Fruit fly (Drosophila melanogaster) whole organism, embryonic: ENCODE results near the gene Gk1.

Source experiments
- Atf-2 ChIP-seq: fragments of 200-800 bp; sonication (Bioruptor generic); optimal IDR thresholded peaks from 2 replicates; lab custom pipeline; 2016; ENCODE audit warnings: missing biosample characterization, missing genetic modification characterization
- CG10366 ChIP-seq: fragments of 200-800 bp; sonication (Bioruptor generic); IDR thresholded peaks from 2 replicates; pipeline ENCODE4 v1.3.6; 2022; ENCODE audit warnings: missing biosample characterization, missing genetic modification characterization
- CG11085 ChIP-seq: fragments of 200-800 bp; sonication (Bioruptor generic); IDR thresholded peaks from 2 replicates; pipeline ENCODE4 v1.3.6; 2022; ENCODE audit warnings: missing biosample characterization, missing genetic modification characterization
- CG11456 ChIP-seq: fragments of 200-800 bp; sonication (Bioruptor generic); IDR thresholded peaks from 3 replicates; pipeline ENCODE4 v1.3.6; 2022; ENCODE audit warnings: missing biosample characterization, missing genetic modification characterization
- CG11696 ChIP-seq: fragments of 200-800 bp; sonication (Bioruptor generic); IDR thresholded peaks from 2 replicates; pipeline ENCODE4 v1.3.6; 2022; ENCODE audit warnings: missing biosample characterization, missing genetic modification characterization
- CG12769 ChIP-seq: fragments of 200-800 bp; sonication (Bioruptor generic); optimal IDR thresholded peaks from 2 replicates; lab custom pipeline; 2019; ENCODE audit warnings: missing biosample characterization, mild to moderate bottlenecking, missing genetic modification characterization, moderate library complexity
- CG13775 ChIP-seq: fragments of 200-800 bp; sonication (Bioruptor generic); optimal IDR thresholded peaks from 3 replicates; lab custom pipeline; 2017; ENCODE audit warnings: missing biosample characterization, mild to moderate bottlenecking, missing genetic modification characterization
- CG14441 ChIP-seq: fragments of 200-800 bp; sonication (Bioruptor generic); IDR thresholded peaks from 2 replicates; pipeline ENCODE4 v1.3.6; 2022; ENCODE audit warnings: missing biosample characterization, missing genetic modification characterization
- CG17612 ChIP-seq: fragments of 200-800 bp; sonication (Bioruptor generic); IDR thresholded peaks from 2 replicates; pipeline ENCODE4 v1.3.6; 2022; ENCODE audit warnings: missing biosample characterization, missing genetic modification characterization
- CG18262 ChIP-seq: fragments of 200-800 bp; optimal IDR thresholded peaks from 3 replicates; lab custom pipeline; 2019; ENCODE audit warnings: missing biosample characterization, mild to moderate bottlenecking, missing genetic modification characterization, moderate library complexity
- CG1832 ChIP-seq: fragments of 200-800 bp; sonication (Bioruptor generic); optimal IDR thresholded peaks from 2 replicates; lab custom pipeline; 2017; ENCODE audit warnings: missing biosample characterization, mild to moderate bottlenecking, missing genetic modification characterization, inconsistent platforms
- CG18599 ChIP-seq: fragments of 200-800 bp; sonication (Bioruptor generic); optimal IDR thresholded peaks from 3 replicates; lab custom pipeline; 2017; ENCODE audit warnings: missing biosample characterization, missing genetic modification characterization, mild to moderate bottlenecking, moderate library complexity, missing genetic modification reagents
- CG31224 ChIP-seq: fragments of 200-800 bp; sonication (Bioruptor generic); IDR thresholded peaks from 2 replicates; pipeline ENCODE4 v1.3.6; 2022; ENCODE audit warnings: missing biosample characterization, missing genetic modification characterization
- CG33213 ChIP-seq: fragments of 200-800 bp; sonication (Bioruptor generic); optimal IDR thresholded peaks from 3 replicates; lab custom pipeline; 2016; ENCODE audit warnings: missing biosample characterization, missing genetic modification characterization
- CG6175 ChIP-seq: fragments of 200-800 bp; sonication (Bioruptor generic); IDR thresholded peaks from 3 replicates; pipeline ENCODE4 v1.3.6; 2022; ENCODE audit warnings: missing biosample characterization, missing genetic modification characterization
- CG7745 ChIP-seq: fragments of 200-800 bp; sonication (Bioruptor generic); optimal IDR thresholded peaks from 2 replicates; lab custom pipeline; 2018; ENCODE audit warnings: missing biosample characterization, mild to moderate bottlenecking, missing genetic modification characterization, moderate library complexity
- CG7839 ChIP-seq: fragments of 200-800 bp; sonication (Bioruptor generic); optimal IDR thresholded peaks from 3 replicates; lab custom pipeline; 2018; ENCODE audit warnings: missing biosample characterization, mild to moderate bottlenecking, missing genetic modification characterization, moderate library complexity
- CG8281 ChIP-seq: fragments of 200-800 bp; sonication (Bioruptor generic); optimal IDR thresholded peaks from 2 replicates; lab custom pipeline; 2018; ENCODE audit warnings: missing biosample characterization, mild to moderate bottlenecking, missing genetic modification characterization, moderate library complexity
- CG8290 ChIP-seq, 3 experiments: fragments of 200-800 bp; sonication (Bioruptor generic); optimal IDR thresholded peaks; 2 replicates each; lab custom pipeline; 2016 to 2019; ENCODE audit warnings: missing biosample characterization in 3 of 3, missing genetic modification characterization in 3 of 3, mild to moderate bottlenecking in 2 of 3, moderate library complexity in 1 of 3
- CG8944 ChIP-seq: fragments of 200-800 bp; sonication (Bioruptor generic); optimal IDR thresholded peaks from 3 replicates; lab custom pipeline; 2016; ENCODE audit warnings: missing biosample characterization, missing genetic modification characterization
- CG9437 ChIP-seq: fragments of 200-800 bp; sonication (Bioruptor generic); optimal IDR thresholded peaks from 2 replicates; lab custom pipeline; 2018; ENCODE audit warnings: missing biosample characterization, mild to moderate bottlenecking, missing genetic modification characterization
- CG9609 ChIP-seq: fragments of 200-800 bp; sonication (Bioruptor generic); optimal IDR thresholded peaks from 3 replicates; lab custom pipeline; 2016; ENCODE audit warnings: missing biosample characterization, missing genetic modification characterization
- D19A ChIP-seq: fragments of 200-800 bp; optimal IDR thresholded peaks from 3 replicates; lab custom pipeline; 2019; ENCODE audit warnings: missing biosample characterization, mild to moderate bottlenecking, missing genetic modification characterization, moderate library complexity
- Deaf1 ChIP-seq: fragments of 200-800 bp; optimal IDR thresholded peaks from 3 replicates; lab custom pipeline; 2019; ENCODE audit warnings: missing biosample characterization, mild to moderate bottlenecking, missing genetic modification characterization, moderate library complexity
- E2f1 ChIP-seq: fragments of 200-800 bp; sonication (Bioruptor generic); IDR thresholded peaks from 2 replicates; pipeline ENCODE4 v1.3.6; 2022; ENCODE audit warnings: missing biosample characterization, missing genetic modification characterization
- Eip74EF ChIP-seq, 2 experiments: fragments of 200-800 bp in 1 of 2; fragments of >200 bp in 1 of 2; sonication (Bioruptor generic) in 1 of 2; optimal IDR thresholded peaks; 2 replicates each; lab custom pipeline; 2017 to 2019; ENCODE audit warnings: missing biosample characterization in 2 of 2, missing genetic modification characterization in 2 of 2, mild to moderate bottlenecking in 1 of 2, moderate library complexity in 1 of 2
- Elba2 ChIP-seq: fragments of 200-800 bp; sonication (Bioruptor generic); optimal IDR thresholded peaks from 3 replicates; lab custom pipeline; 2016; ENCODE audit warnings: missing biosample characterization, missing genetic modification characterization
- Hr51 ChIP-seq, 2 experiments: fragments of 200-800 bp; sonication (Bioruptor generic); optimal IDR thresholded peaks; 2 replicates in 1 of 2; 3 replicates in 1 of 2; lab custom pipeline; 2016 to 2018; ENCODE audit warnings: missing biosample characterization in 2 of 2, missing genetic modification characterization in 2 of 2, mild to moderate bottlenecking in 1 of 2, moderate library complexity in 1 of 2
- MESR4 ChIP-seq: fragments of 200-800 bp; sonication (Bioruptor generic); optimal IDR thresholded peaks from 2 replicates; lab custom pipeline; 2018; ENCODE audit warnings: missing biosample characterization, mild to moderate bottlenecking, missing genetic modification characterization, moderate library complexity
- Mad ChIP-seq: fragments of 200-800 bp; sonication (Bioruptor generic); optimal IDR thresholded peaks from 2 replicates; lab custom pipeline; 2016; ENCODE audit warnings: missing biosample characterization, missing genetic modification characterization
- Max ChIP-seq: fragments of 200-800 bp; sonication (Bioruptor generic); optimal IDR thresholded peaks from 2 replicates; lab custom pipeline; 2016; ENCODE audit warnings: missing biosample characterization, mild to moderate bottlenecking, missing genetic modification characterization
- Meics ChIP-seq: fragments of 200-800 bp; sonication (Bioruptor generic); optimal IDR thresholded peaks from 2 replicates; lab custom pipeline; 2017; ENCODE audit warnings: missing biosample characterization, mild to moderate bottlenecking, missing genetic modification characterization
- Neu2 ChIP-seq: fragments of 200-800 bp; sonication (Bioruptor generic); optimal IDR thresholded peaks from 3 replicates; lab custom pipeline; 2016; ENCODE audit warnings: missing biosample characterization, missing genetic modification characterization, borderline replicate concordance
- Ptx1 ChIP-seq: fragments of 200-800 bp; sonication (Bioruptor generic); IDR thresholded peaks from 2 replicates; pipeline ENCODE4 v1.3.6; 2022; ENCODE audit warnings: missing biosample characterization, missing genetic modification characterization
- TFAM ChIP-seq: fragments of 200-800 bp; sonication (Bioruptor generic); optimal IDR thresholded peaks from 2 replicates; lab custom pipeline; 2017; ENCODE audit warnings: missing biosample characterization, missing genetic modification characterization, inconsistent platforms
- Trl ChIP-seq, 3 experiments: fragments of >200 bp in 2 of 3; fragments of 200-800 bp in 1 of 3; sonication (Bioruptor generic) in 1 of 3; optimal IDR thresholded peaks; 2 replicates in 1 of 3; 3 replicates in 2 of 3; lab custom pipeline; 2016 to 2017; ENCODE audit warnings: missing biosample characterization in 1 of 3, missing genetic modification characterization in 1 of 3
- Xbp1 ChIP-seq: fragments of 200-800 bp; sonication (Bioruptor generic); optimal IDR thresholded peaks from 3 replicates; lab custom pipeline; 2016; ENCODE audit warnings: missing biosample characterization, mild to moderate bottlenecking, missing genetic modification characterization
- bcd ChIP-seq: fragments of 200-800 bp; sonication (Bioruptor generic); optimal IDR thresholded peaks from 2 replicates; lab custom pipeline; 2017; ENCODE audit warnings: missing biosample characterization, mild to moderate bottlenecking, missing genetic modification characterization
- chinmo ChIP-seq: fragments of 200-800 bp; sonication (Bioruptor generic); IDR thresholded peaks from 4 replicates; pipeline ENCODE4 v1.3.6; 2022; ENCODE audit warnings: missing biosample characterization, missing genetic modification characterization; ENCODE audit not compliant: partially characterized antibody
- disco-r ChIP-seq: fragments of 200-800 bp; sonication (Bioruptor generic); optimal IDR thresholded peaks from 2 replicates; lab custom pipeline; 2016; ENCODE audit warnings: missing biosample characterization, missing genetic modification characterization
- ewg ChIP-seq: fragments of 200-800 bp; sonication (Bioruptor generic); optimal IDR thresholded peaks from 3 replicates; lab custom pipeline; 2017; ENCODE audit warnings: mild to moderate bottlenecking, missing biosample characterization, missing genetic modification reagents, missing genetic modification characterization
- gce ChIP-seq: fragments of 200-800 bp; sonication (Bioruptor generic); IDR thresholded peaks from 3 replicates; pipeline ENCODE4 v1.3.6; 2022; ENCODE audit warnings: missing biosample characterization, missing genetic modification characterization
- gem ChIP-seq: fragments of 200-800 bp; sonication (Bioruptor generic); optimal IDR thresholded peaks from 2 replicates; lab custom pipeline; 2019; ENCODE audit warnings: missing biosample characterization, mild to moderate bottlenecking, missing genetic modification characterization, moderate library complexity
- gt ChIP-seq: fragments of 200-800 bp; sonication (Bioruptor generic); IDR thresholded peaks from 2 replicates; pipeline ENCODE4 v1.3.6; 2022; ENCODE audit warnings: missing biosample characterization, missing genetic modification characterization
- jumu ChIP-seq: fragments of 200-800 bp; sonication (Bioruptor generic); optimal IDR thresholded peaks from 3 replicates; lab custom pipeline; 2016; ENCODE audit warnings: missing biosample characterization, missing genetic modification characterization
- ken ChIP-seq: fragments of 200-800 bp; sonication (Bioruptor generic); IDR thresholded peaks from 3 replicates; pipeline ENCODE4 v1.3.6; 2022; ENCODE audit warnings: missing biosample characterization, missing genetic modification characterization
- mam ChIP-seq: fragments of 200-800 bp; sonication (Bioruptor generic); optimal IDR thresholded peaks from 3 replicates; lab custom pipeline; 2016; ENCODE audit warnings: missing biosample characterization, missing genetic modification characterization
- org-1 ChIP-seq: fragments of 200-800 bp; sonication (Bioruptor generic); optimal IDR thresholded peaks from 2 replicates; lab custom pipeline; 2017; ENCODE audit warnings: missing biosample characterization, missing genetic modification characterization
- phol ChIP-seq: fragments of 200-800 bp; sonication (Bioruptor generic); optimal IDR thresholded peaks from 3 replicates; lab custom pipeline; 2018; ENCODE audit warnings: missing biosample characterization, mild to moderate bottlenecking, missing genetic modification characterization, moderate library complexity
- zfh2 ChIP-seq: fragments of 200-800 bp; sonication (Bioruptor generic); optimal IDR thresholded peaks from 2 replicates; lab custom pipeline; 2016; ENCODE audit warnings: missing biosample characterization, missing genetic modification characterization

The Gk1 gene

dm6 chr3L:153670-154069, 52.0 kb downstream of the Gk1 start (continued):
- TF ChIP-seq Neu2 = no peak
- TF ChIP-seq Mad (GFP tag; lab: Kevin White, UChicago) = no peak
- TF ChIP-seq Deaf1 (tag; lab: Kevin White, UChicago) = peak; percentile 46
- no peak for TF ChIP-seq CG8290 (GFP tag; optimal IDR thresholded peaks at IDR 0.05; lab: Kevin White, UChicago)
- peak in 1 of 2 experiments; percentile 32 for TF ChIP-seq CG8290 (tag; optimal IDR thresholded peaks at IDR 0.05; lab: Kevin White, UChicago)
- TF ChIP-seq org-1 = no peak
- peak in 1 of 2 experiments; percentile 68 for TF ChIP-seq Hr51 (GFP tag; optimal IDR thresholded peaks at IDR 0.05; lab: Kevin White, UChicago)
- TF ChIP-seq mam (GFP tag; lab: Kevin White, UChicago) = no peak
- TF ChIP-seq gt = no peak
- no peak for TF ChIP-seq bcd (GFP tag; lab: Kevin White, UChicago)
- no peak for TF ChIP-seq Atf-2 (GFP tag; lab: Kevin White, UChicago)
- no peak for TF ChIP-seq Xbp1 (GFP tag; lab: Kevin White, UChicago)
- no peak for TF ChIP-seq gem
- TF ChIP-seq CG11696 (GFP tag; lab: Robert Waterston, UW) = no peak
- no peak for TF ChIP-seq ken (GFP tag; lab: Robert Waterston, UW)
- peak in 1 of 2 experiments; percentile 7 for TF ChIP-seq Trl (optimal IDR thresholded peaks at IDR 0.05; lab: Kevin White, UChicago)
- TF ChIP-seq Trl (GFP tag; optimal IDR thresholded peaks at IDR 0.05; lab: Kevin White, UChicago) = no peak
- TF ChIP-seq CG12769 (tag; lab: Kevin White, UChicago) = no peak
- TF ChIP-seq CG1832 = no peak
- no peak for TF ChIP-seq jumu (GFP tag; lab: Kevin White, UChicago)
- no peak for TF ChIP-seq CG10366 (GFP tag; lab: Robert Waterston, UW)
- peak; percentile 29 for TF ChIP-seq CG18599
- no peak for TF ChIP-seq disco-r (GFP tag; lab: Kevin White, UChicago)
- TF ChIP-seq CG13775 (GFP tag; lab: Kevin White, UChicago) = no peak
- no peak for TF ChIP-seq CG18262 (tag; lab: Kevin White, UChicago)
- no peak for TF ChIP-seq gce
- no peak for TF ChIP-seq Ptx1 (GFP tag; lab: Robert Waterston, UW)
- no peak for TF ChIP-seq CG8281
- TF ChIP-seq Elba2 (GFP tag; lab: Kevin White, UChicago) = no peak
- no peak for TF ChIP-seq Meics (GFP tag; lab: Kevin White, UChicago)
- no peak for TF ChIP-seq phol (tag; lab: Kevin White, UChicago)
- no peak for TF ChIP-seq zfh2 (GFP tag; lab: Kevin White, UChicago)
- TF ChIP-seq CG8944 = no peak
- TF ChIP-seq D19A (tag; lab: Kevin White, UChicago) = no peak
- TF ChIP-seq TFAM (GFP tag; lab: Kevin White, UChicago) = no peak
- peak; percentile 43 for TF ChIP-seq CG9437 (GFP tag; lab: Kevin White, UChicago)
- TF ChIP-seq CG14441 (GFP tag; lab: Robert Waterston, UW) = no peak
- TF ChIP-seq CG11456 (GFP tag; lab: Robert Waterston, UW) = no peak
- TF ChIP-seq CG7839 = no peak
- no peak for TF ChIP-seq CG9609
- TF ChIP-seq CG6175 (GFP tag; lab: Robert Waterston, UW) = no peak
- no peak for TF ChIP-seq Max (GFP tag; lab: Kevin White, UChicago)
- TF ChIP-seq ewg (GFP tag; lab: Kevin White, UChicago) = peak; percentile 71
- no peak for TF ChIP-seq CG33213
- TF ChIP-seq E2f1 (GFP tag; lab: Robert Waterston, UW) = no peak
- TF ChIP-seq Eip74EF (GFP tag; optimal IDR thresholded peaks at IDR 0.05; lab: Kevin White, UChicago) = no peak
- no peak for TF ChIP-seq CG7745
- no peak for TF ChIP-seq CG31224 (GFP tag; lab: Robert Waterston, UW)
- TF ChIP-seq MESR4 (GFP tag; lab: Kevin White, UChicago) = no peak
- no peak for TF ChIP-seq CG11085 (GFP tag; lab: Robert Waterston, UW)
- TF ChIP-seq chinmo (GFP tag; lab: Robert Waterston, UW) = 0 out of 4 replicates have a peak, but pooled peaks have one; percentile 35
- no peak for TF ChIP-seq CG17612 (GFP tag; lab: Robert Waterston, UW)
